Fruit fly (Drosophila melanogaster): ENCODE results near the gene PGRP-LE.

Gene PGRP-LE

DNA sequence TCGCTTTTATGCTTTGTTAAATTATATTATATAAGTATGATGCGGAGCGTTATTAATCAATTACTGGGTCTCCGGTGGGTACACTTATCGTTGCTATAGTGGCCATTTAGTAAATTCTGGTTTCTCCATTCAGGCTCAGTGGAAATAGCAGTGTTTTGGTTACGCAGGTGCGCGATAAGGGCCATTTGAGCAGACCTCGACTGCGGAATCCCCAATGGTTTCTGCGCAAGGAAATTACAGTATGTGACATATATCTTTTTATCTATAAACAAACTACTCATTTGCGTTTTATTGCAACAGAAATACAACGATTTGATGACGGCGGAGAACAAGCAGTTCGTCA is 42.4 kb downstream of the PGRP-LE start:
- no peak for TF ChIP-seq EcR (GFP tag; optimal IDR thresholded peaks at IDR 0.05)
- no peak for TF ChIP-seq Dll (optimal IDR thresholded peaks at IDR 0.05)
- TF ChIP-seq pan (optimal IDR thresholded peaks at IDR 0.05), result no peak
- no peak for TF ChIP-seq psq (optimal IDR thresholded peaks at IDR 0.05)
- no peak for TF ChIP-seq CG8478 (optimal IDR thresholded peaks at IDR 0.05)
- TF ChIP-seq usp (GFP tag; optimal IDR thresholded peaks at IDR 0.05), result no peak

DNA sequence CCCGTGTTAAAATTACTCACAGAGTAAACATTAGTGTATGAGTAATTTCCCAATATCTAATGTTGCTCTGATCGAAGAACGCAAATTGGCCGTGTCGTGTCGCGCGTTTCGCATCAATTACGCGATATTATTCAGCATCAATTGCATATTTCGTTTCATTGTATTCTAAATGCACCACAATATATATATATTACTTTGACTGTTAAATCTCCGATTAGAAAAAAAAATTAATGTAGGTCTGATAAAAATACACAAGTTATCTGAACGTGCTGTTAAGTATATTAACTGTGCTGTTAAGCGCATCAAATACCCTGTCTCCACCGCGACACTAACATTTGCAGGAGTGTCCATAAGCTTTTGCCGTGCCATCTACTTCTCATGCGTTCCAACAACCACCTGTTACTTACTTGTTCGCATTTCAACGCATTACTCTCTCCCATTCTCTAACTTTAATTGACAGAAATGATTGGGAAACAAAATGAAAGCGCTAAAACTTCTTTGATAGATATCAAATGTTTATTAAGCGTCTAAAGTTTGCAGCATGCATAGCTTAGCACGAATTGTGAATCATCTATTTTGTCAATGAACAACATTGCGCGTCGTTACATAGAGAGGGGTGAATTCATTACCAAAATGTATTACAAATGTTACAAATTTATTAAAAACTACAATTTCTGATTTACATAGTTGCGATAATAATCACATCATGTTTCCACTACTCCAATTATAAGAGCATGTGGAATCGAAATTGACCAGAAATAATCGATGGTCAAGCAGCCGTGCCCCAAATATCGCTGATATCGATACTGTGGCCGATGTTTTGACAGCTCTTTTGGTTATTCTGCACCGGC is 43.0 kb downstream of the PGRP-LE start, which contains the start of the genes Graf and mRpL3:
Gene Graf, minus strand, starts transcription at position 287 of the 851 bp plus-strand sequence.
Gene mRpL3, plus strand, starts transcription at position 802 of the 851 bp plus-strand sequence.
- no peak for TF ChIP-seq pan (optimal IDR thresholded peaks at IDR 0.05)
- TF ChIP-seq usp (GFP tag; optimal IDR thresholded peaks at IDR 0.05), result no peak
- no peak for TF ChIP-seq psq (optimal IDR thresholded peaks at IDR 0.05)
- TF ChIP-seq CG8478 (optimal IDR thresholded peaks at IDR 0.05), result no peak
- TF ChIP-seq Dll (optimal IDR thresholded peaks at IDR 0.05), result no peak
- no peak for TF ChIP-seq EcR (GFP tag; optimal IDR thresholded peaks at IDR 0.05)

DNA sequence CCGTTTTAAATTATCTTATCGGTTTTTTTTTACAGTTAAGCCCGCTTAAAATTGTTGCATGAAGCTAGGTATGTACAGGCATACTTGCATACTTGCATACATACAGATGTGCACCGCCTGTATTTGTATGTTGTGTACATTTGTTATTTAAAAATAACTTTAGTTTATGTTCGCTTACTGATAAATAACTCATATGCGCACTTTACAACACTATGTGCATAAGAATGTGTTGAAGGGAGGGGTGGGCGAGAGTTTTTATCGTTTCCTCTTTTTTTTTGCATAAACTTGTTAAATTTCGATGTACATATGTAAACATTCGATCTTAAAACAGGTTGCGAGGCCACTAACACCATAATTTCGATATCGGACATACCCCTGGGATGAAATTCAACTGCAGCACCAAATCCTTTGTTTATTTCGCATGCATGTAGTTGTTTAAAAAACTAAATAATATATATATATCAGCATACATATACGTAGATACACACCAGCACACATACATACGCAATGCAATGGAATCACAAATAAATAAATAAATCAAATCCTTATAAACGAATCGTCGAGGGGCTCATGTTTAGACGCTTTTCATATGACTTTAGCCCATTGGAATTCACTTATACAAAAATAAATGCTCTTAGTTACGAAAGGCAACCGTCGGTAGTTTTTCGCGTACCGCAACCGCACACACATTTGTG is 43.8 kb downstream of the PGRP-LE start:
- TF ChIP-seq EcR (GFP tag; optimal IDR thresholded peaks at IDR 0.05) (no peak), pan (optimal IDR thresholded peaks at IDR 0.05) (peak; percentile 32)

dm6 chrX:15758692-15759240 is 44.9 kb downstream of the PGRP-LE start:
- TF ChIP-seq EcR (GFP tag; optimal IDR thresholded peaks at IDR 0.05), result no peak
- TF ChIP-seq CG8478 (optimal IDR thresholded peaks at IDR 0.05), result no peak
- no peak for TF ChIP-seq usp (GFP tag; optimal IDR thresholded peaks at IDR 0.05)
- no peak for TF ChIP-seq psq (optimal IDR thresholded peaks at IDR 0.05)
- no peak for TF ChIP-seq Dll (optimal IDR thresholded peaks at IDR 0.05)
- no peak for TF ChIP-seq pan (optimal IDR thresholded peaks at IDR 0.05)

- TF ChIP-seq CG8478 (optimal IDR thresholded peaks at IDR 0.05), result no peak
- TF ChIP-seq usp (GFP tag; optimal IDR thresholded peaks at IDR 0.05), result no peak
- TF ChIP-seq psq (optimal IDR thresholded peaks at IDR 0.05), result no peak
- no peak for TF ChIP-seq EcR (GFP tag; optimal IDR thresholded peaks at IDR 0.05)
- no peak for TF ChIP-seq pan (optimal IDR thresholded peaks at IDR 0.05)
- TF ChIP-seq Dll (optimal IDR thresholded peaks at IDR 0.05), result no peak
These were observed 47.7 kb downstream of the PGRP-LE start, which contains the start of gene CG8260 for dm6 chrX:15756018-15756417. Gene CG8260, plus strand, starts transcription at chrX:15756318.
